Fruit fly (Drosophila melanogaster) whole organism, embryonic: ENCODE results near the gene Blm.

Experiments used
- CG11085 ChIP-seq: fragments of 200-800 bp; sonication (Bioruptor generic); IDR thresholded peaks from 2 replicates; pipeline ENCODE4 v1.3.6; 2022; ENCODE audit warnings: missing biosample characterization, missing genetic modification characterization
- CG12219 ChIP-seq: fragments of 200-800 bp; sonication (Bioruptor generic); optimal IDR thresholded peaks from 3 replicates; lab custom pipeline; 2018; ENCODE audit warnings: missing biosample characterization, mild to moderate bottlenecking, missing genetic modification characterization
- CG13287 ChIP-seq: fragments of 200-800 bp; sonication (Bioruptor generic); IDR thresholded peaks from 2 replicates; pipeline ENCODE4 v1.3.6; 2022; ENCODE audit warnings: missing biosample characterization, missing genetic modification characterization; ENCODE audit not compliant: partially characterized antibody
- CG13775 ChIP-seq: fragments of 200-800 bp; sonication (Bioruptor generic); optimal IDR thresholded peaks from 3 replicates; lab custom pipeline; 2017; ENCODE audit warnings: missing biosample characterization, mild to moderate bottlenecking, missing genetic modification characterization
- CG13894 ChIP-seq: fragments of 200-800 bp; sonication (Bioruptor generic); optimal IDR thresholded peaks from 3 replicates; lab custom pipeline; 2018; ENCODE audit warnings: missing biosample characterization, mild to moderate bottlenecking, missing genetic modification characterization, moderate library complexity
- CG15269 ChIP-seq: fragments of 200-800 bp; sonication (Bioruptor generic); optimal IDR thresholded peaks from 2 replicates; lab custom pipeline; 2018; ENCODE audit warnings: missing biosample characterization, mild to moderate bottlenecking, missing genetic modification characterization, moderate library complexity
- CG16779 ChIP-seq: fragments of 200-800 bp; sonication (Bioruptor generic); IDR thresholded peaks from 2 replicates; pipeline ENCODE4 v1.3.6; 2022; ENCODE audit warnings: missing biosample characterization, missing genetic modification characterization
- CG30020 ChIP-seq: fragments of 200-800 bp; optimal IDR thresholded peaks from 2 replicates; lab custom pipeline; 2019; ENCODE audit warnings: missing biosample characterization, mild to moderate bottlenecking, missing genetic modification characterization, moderate library complexity
- CG30403 ChIP-seq: fragments of 200-800 bp; sonication (Bioruptor generic); optimal IDR thresholded peaks from 3 replicates; lab custom pipeline; 2016; ENCODE audit warnings: missing biosample characterization, missing genetic modification characterization
- CG3065 ChIP-seq: fragments of 200-800 bp; sonication (Bioruptor generic); optimal IDR thresholded peaks from 2 replicates; lab custom pipeline; 2016; ENCODE audit warnings: missing biosample characterization, missing genetic modification characterization
- CG4854 ChIP-seq: fragments of 200-800 bp; sonication (Bioruptor generic); optimal IDR thresholded peaks from 2 replicates; lab custom pipeline; 2016; ENCODE audit warnings: missing biosample characterization, missing genetic modification characterization, inconsistent platforms
- CG7987 ChIP-seq: fragments of 200-800 bp; sonication (Bioruptor generic); optimal IDR thresholded peaks from 2 replicates; lab custom pipeline; 2018; ENCODE audit warnings: missing biosample characterization, mild to moderate bottlenecking, missing genetic modification characterization, moderate library complexity
- CG8281 ChIP-seq: fragments of 200-800 bp; sonication (Bioruptor generic); optimal IDR thresholded peaks from 2 replicates; lab custom pipeline; 2018; ENCODE audit warnings: missing biosample characterization, mild to moderate bottlenecking, missing genetic modification characterization, moderate library complexity
- CHES-1-like ChIP-seq: fragments of 200-800 bp; sonication (Bioruptor generic); optimal IDR thresholded peaks from 2 replicates; lab custom pipeline; 2016; ENCODE audit warnings: missing biosample characterization, missing genetic modification characterization
- Chrac-16 ChIP-seq: fragments of 200-800 bp; sonication (Bioruptor generic); optimal IDR thresholded peaks from 3 replicates; lab custom pipeline; 2016; ENCODE audit warnings: missing biosample characterization, missing genetic modification characterization
- Dip2 ChIP-seq: fragments of 200-800 bp; sonication (Bioruptor generic); IDR thresholded peaks from 2 replicates; pipeline ENCODE4 v1.3.6; 2022; ENCODE audit warnings: missing biosample characterization, missing genetic modification characterization
- E2f2 ChIP-seq: fragments of 200-800 bp; sonication (Bioruptor generic); IDR thresholded peaks from 2 replicates; pipeline ENCODE4 v1.3.6; 2022; ENCODE audit warnings: missing biosample characterization, missing genetic modification characterization
- Fer2 ChIP-seq: fragments of 200-800 bp; sonication (Bioruptor generic); optimal IDR thresholded peaks from 2 replicates; lab custom pipeline; 2018; ENCODE audit warnings: missing biosample characterization, mild to moderate bottlenecking, missing genetic modification characterization, moderate library complexity
- Fer3 ChIP-seq: fragments of 200-800 bp; sonication (Bioruptor generic); optimal IDR thresholded peaks from 2 replicates; lab custom pipeline; 2018; ENCODE audit warnings: missing biosample characterization, mild to moderate bottlenecking, missing genetic modification characterization, moderate library complexity
- GATAe ChIP-seq: fragments of 200-800 bp; sonication (Bioruptor generic); conservative IDR thresholded peaks from 2 replicates; pipeline ENCODE4 v1.3.6; 2022; ENCODE audit warnings: missing biosample characterization, missing genetic modification characterization
- Gsc ChIP-seq: fragments of 200-800 bp; sonication (Bioruptor generic); IDR thresholded peaks from 2 replicates; pipeline ENCODE4 v1.3.6; 2022; ENCODE audit warnings: missing biosample characterization, missing genetic modification characterization
- HmgD ChIP-seq: fragments of 200-800 bp; sonication (Bioruptor generic); optimal IDR thresholded peaks from 3 replicates; lab custom pipeline; 2016; ENCODE audit warnings: missing biosample characterization, missing genetic modification characterization
- NK7.1 ChIP-seq: fragments of 200-800 bp; sonication (Bioruptor generic); optimal IDR thresholded peaks from 3 replicates; lab custom pipeline; 2016; ENCODE audit warnings: missing biosample characterization, missing genetic modification characterization
- Opbp ChIP-seq: fragments of 200-800 bp; sonication (Bioruptor generic); IDR thresholded peaks from 3 replicates; pipeline ENCODE4 v1.3.6; 2022; ENCODE audit warnings: missing biosample characterization, missing genetic modification characterization; ENCODE audit not compliant: partially characterized antibody
- Ravus ChIP-seq: fragments of 200-800 bp; sonication (Bioruptor generic); IDR thresholded peaks from 2 replicates; pipeline ENCODE4 v1.3.6; 2022; ENCODE audit warnings: missing biosample characterization, missing genetic modification characterization
- Spps ChIP-seq: fragments of 200-800 bp; sonication (Bioruptor generic); optimal IDR thresholded peaks from 2 replicates; lab custom pipeline; 2018; ENCODE audit warnings: missing biosample characterization, mild to moderate bottlenecking, missing genetic modification characterization
- Sry-δ ChIP-seq: fragments of 200-800 bp; sonication (Bioruptor generic); optimal IDR thresholded peaks from 2 replicates; lab custom pipeline; 2016; ENCODE audit warnings: missing biosample characterization, missing genetic modification characterization
- Ssrp ChIP-seq: fragments of 200-800 bp; sonication (Bioruptor generic); optimal IDR thresholded peaks from 2 replicates; lab custom pipeline; 2018; ENCODE audit warnings: missing biosample characterization, mild to moderate bottlenecking, missing genetic modification characterization, moderate library complexity
- TFAM ChIP-seq: fragments of 200-800 bp; sonication (Bioruptor generic); optimal IDR thresholded peaks from 2 replicates; lab custom pipeline; 2017; ENCODE audit warnings: missing biosample characterization, missing genetic modification characterization, inconsistent platforms
- ash1 ChIP-seq: fragments of 200-800 bp; sonication (Bioruptor generic); optimal IDR thresholded peaks from 2 replicates; lab custom pipeline; 2018; ENCODE audit warnings: missing biosample characterization, mild to moderate bottlenecking, missing genetic modification characterization
- btn ChIP-seq: fragments of 200-800 bp; sonication (Bioruptor generic); optimal IDR thresholded peaks from 2 replicates; lab custom pipeline; 2016; ENCODE audit warnings: missing biosample characterization, missing genetic modification characterization
- dpn ChIP-seq, 2 experiments: fragments of 200-800 bp; sonication (Bioruptor generic); optimal IDR thresholded peaks; 3 replicates each; lab custom pipeline; 2016; ENCODE audit warnings: missing biosample characterization in 2 of 2, missing genetic modification characterization in 2 of 2
- ftz-f1 ChIP-seq: fragments of 200-800 bp; sonication (Bioruptor generic); optimal IDR thresholded peaks from 2 replicates; lab custom pipeline; 2016; ENCODE audit warnings: missing biosample characterization, missing genetic modification characterization
- grau ChIP-seq: fragments of 200-800 bp; optimal IDR thresholded peaks from 3 replicates; lab custom pipeline; 2019; ENCODE audit warnings: missing biosample characterization, mild to moderate bottlenecking, missing genetic modification characterization, moderate library complexity
- gro ChIP-seq: fragments of 200-800 bp; sonication (Bioruptor generic); optimal IDR thresholded peaks from 2 replicates; lab custom pipeline; 2016; ENCODE audit warnings: missing biosample characterization, missing genetic modification characterization
- gsb-n ChIP-seq: fragments of 200-800 bp; sonication (Bioruptor generic); optimal IDR thresholded peaks from 3 replicates; lab custom pipeline; 2018; ENCODE audit warnings: missing biosample characterization, mild to moderate bottlenecking, missing genetic modification characterization
- her ChIP-seq: fragments of 200-800 bp; sonication (Bioruptor generic); optimal IDR thresholded peaks from 2 replicates; lab custom pipeline; 2016; ENCODE audit warnings: missing biosample characterization, missing genetic modification characterization
- klu ChIP-seq: fragments of 200-800 bp; sonication (Bioruptor generic); IDR thresholded peaks from 2 replicates; pipeline ENCODE4 v1.3.6; 2022; ENCODE audit warnings: missing biosample characterization, missing genetic modification characterization
- lilli ChIP-seq: fragments of 200-800 bp; sonication (Bioruptor generic); optimal IDR thresholded peaks from 3 replicates; lab custom pipeline; 2016; ENCODE audit warnings: missing biosample characterization, missing genetic modification characterization
- mld ChIP-seq: fragments of 200-800 bp; sonication (Bioruptor generic); IDR thresholded peaks from 3 replicates; pipeline ENCODE4 v1.3.6; 2022; ENCODE audit warnings: missing biosample characterization, missing genetic modification characterization; ENCODE audit not compliant: partially characterized antibody
- nerfin-2 ChIP-seq: fragments of 200-800 bp; sonication (Bioruptor generic); IDR thresholded peaks from 2 replicates; pipeline ENCODE4 v1.3.6; 2022; ENCODE audit warnings: missing biosample characterization, missing genetic modification characterization; ENCODE audit not compliant: partially characterized antibody
- odd ChIP-seq: fragments of 200-800 bp; sonication (Bioruptor generic); optimal IDR thresholded peaks from 2 replicates; lab custom pipeline; 2017; ENCODE audit warnings: missing biosample characterization, mild to moderate bottlenecking, missing genetic modification characterization
- scrt ChIP-seq: fragments of 200-800 bp; sonication (Bioruptor generic); optimal IDR thresholded peaks from 2 replicates; lab custom pipeline; 2018; ENCODE audit warnings: missing biosample characterization, mild to moderate bottlenecking, missing genetic modification characterization, moderate library complexity
- sd ChIP-seq: fragments of 200-800 bp; sonication (Bioruptor generic); optimal IDR thresholded peaks from 3 replicates; lab custom pipeline; 2018; ENCODE audit warnings: missing biosample characterization, mild to moderate bottlenecking, missing genetic modification characterization, moderate library complexity
- sob ChIP-seq: fragments of 200-800 bp; sonication (Bioruptor generic); IDR thresholded peaks from 2 replicates; pipeline ENCODE4 v1.3.6; 2022; ENCODE audit warnings: missing biosample characterization, missing genetic modification characterization
- stwl ChIP-seq: fragments of 200-800 bp; sonication (Bioruptor generic); optimal IDR thresholded peaks from 3 replicates; lab custom pipeline; 2018; ENCODE audit warnings: missing biosample characterization, mild to moderate bottlenecking, missing genetic modification characterization, moderate library complexity
- trem ChIP-seq: fragments of 200-800 bp; optimal IDR thresholded peaks from 3 replicates; lab custom pipeline; 2019; ENCODE audit warnings: missing biosample characterization, mild to moderate bottlenecking, missing genetic modification characterization, moderate library complexity
- unc-4 ChIP-seq: fragments of 200-800 bp; sonication (Bioruptor generic); IDR thresholded peaks from 2 replicates; pipeline ENCODE4 v1.3.6; 2022; ENCODE audit warnings: missing biosample characterization, missing genetic modification characterization; ENCODE audit not compliant: partially characterized antibody
- wor ChIP-seq: fragments of 200-800 bp; sonication (Bioruptor generic); IDR thresholded peaks from 2 replicates; pipeline ENCODE4 v1.3.6; 2022; ENCODE audit warnings: missing biosample characterization, missing genetic modification characterization

Blm gene

dm6 chr3R:11749297-11750293 lies 8.0 kb upstream of the Blm start, which contains the start of gene CG6923 (continued):
- TF ChIP-seq CHES-1-like (GFP tag; lab: Kevin White, UChicago) = no peak
- TF ChIP-seq TFAM (GFP tag; lab: Kevin White, UChicago) = no peak
- TF ChIP-seq nerfin-2 (GFP tag; lab: Robert Waterston, UW) = peak; percentile 75
- TF ChIP-seq CG3065 (GFP tag; lab: Kevin White, UChicago) = no peak
- no peak for TF ChIP-seq btn (GFP tag; lab: Kevin White, UChicago)
- peak; percentile 81 for TF ChIP-seq unc-4 (GFP tag; lab: Robert Waterston, UW)
- TF ChIP-seq E2f2 (GFP tag; lab: Robert Waterston, UW) = peak; percentile 85
- peak; percentile 87 for TF ChIP-seq Opbp (GFP tag; lab: Robert Waterston, UW)
- TF ChIP-seq grau (tag; lab: Kevin White, UChicago) = no peak
- TF ChIP-seq CG13894 (tag; lab: Kevin White, UChicago) = no peak
- no peak for TF ChIP-seq scrt (GFP tag; lab: Kevin White, UChicago)
- TF ChIP-seq CG30020 = no peak
- TF ChIP-seq Ssrp (tag; lab: Kevin White, UChicago) = no peak
- TF ChIP-seq ftz-f1 = no peak
- TF ChIP-seq Sry-δ = peak; percentile 84
- TF ChIP-seq trem (tag; lab: Kevin White, UChicago) = peak; percentile 43
- TF ChIP-seq CG8281 = no peak
- no peak for TF ChIP-seq ash1 (GFP tag; lab: Kevin White, UChicago)
- no peak for TF ChIP-seq gro (GFP tag; lab: Kevin White, UChicago)
- TF ChIP-seq GATAe = no peak
- no peak for TF ChIP-seq CG15269 (tag; lab: Kevin White, UChicago)
- TF ChIP-seq dpn (GFP tag; optimal IDR thresholded peaks at IDR 0.05; lab: Kevin White, UChicago) = no peak
- TF ChIP-seq sd (tag; lab: Kevin White, UChicago) = no peak
- TF ChIP-seq odd (GFP tag; lab: Kevin White, UChicago) = no peak
- no peak for TF ChIP-seq her (GFP tag; lab: Kevin White, UChicago)
- TF ChIP-seq Dip2 (GFP tag; lab: Robert Waterston, UW) = no peak
- TF ChIP-seq CG13775 (GFP tag; lab: Kevin White, UChicago) = peak; percentile 31
- TF ChIP-seq Spps (tag; lab: Kevin White, UChicago) = no peak
- no peak for TF ChIP-seq wor (GFP tag; lab: Robert Waterston, UW)
- no peak for TF ChIP-seq sob
- TF ChIP-seq Gsc (GFP tag; lab: Robert Waterston, UW) = no peak
- no peak for TF ChIP-seq NK7.1 (GFP tag; lab: Kevin White, UChicago)
- TF ChIP-seq CG12219 (GFP tag; lab: Kevin White, UChicago) = no peak
- no peak for TF ChIP-seq CG11085
- no peak for TF ChIP-seq Fer2 (tag; lab: Kevin White, UChicago)
- peak; percentile 29 for TF ChIP-seq stwl
- TF ChIP-seq CG16779 (GFP tag; lab: Robert Waterston, UW) = no peak
- no peak for TF ChIP-seq gsb-n (tag; lab: Kevin White, UChicago)
- no peak for TF ChIP-seq lilli (GFP tag; lab: Kevin White, UChicago)
- peak; percentile 79 for TF ChIP-seq CG13287
- TF ChIP-seq Chrac-16 (GFP tag; lab: Kevin White, UChicago) = no peak
- TF ChIP-seq klu (GFP tag; lab: Robert Waterston, UW) = no peak
- TF ChIP-seq CG7987 (GFP tag; lab: Kevin White, UChicago) = no peak
- TF ChIP-seq CG30403 = no peak
- TF ChIP-seq HmgD = no peak
- TF ChIP-seq Fer3 (tag; lab: Kevin White, UChicago) = no peak
- TF ChIP-seq mld (GFP tag; lab: Robert Waterston, UW) = peak; percentile 84; the same call in 2 of the 3 replicates
- TF ChIP-seq CG4854 = no peak
- TF ChIP-seq Ravus (GFP tag; lab: Robert Waterston, UW) = no peak
